Worm (Caenorhabditis elegans): ENCODE results near the gene ifp-1.

ce11 chrX:9674799-9675198, 5.2 kb downstream of the ifp-1 start, which contains the start of gene C43C3.4:
- TF ChIP-seq pes-1 (GFP tag; IDR thresholded peaks at IDR 0.05) (no peak), tbx-11 (GFP tag; IDR thresholded peaks at IDR 0.05) (no peak), hnd-1 (tag; optimal IDR thresholded peaks at IDR 0.05) (no peak), aly-1 (tag; optimal IDR thresholded peaks at IDR 0.05) (no peak), ceh-13 (GFP tag; optimal IDR thresholded peaks at IDR 0.05) (no peak)
